Fruit fly (Drosophila melanogaster) S2 (cell line): ENCODE measurements around the gene CG14817.

Experiments
- CG8478 ChIP-seq: fragments of >200 bp; optimal IDR thresholded peaks from 2 replicates; lab custom pipeline; 2018
- CTCF ChIP-seq, 2 experiments: fragments of >200 bp; optimal IDR thresholded peaks; 2 replicates each; lab custom pipeline; 2018

DNA sequence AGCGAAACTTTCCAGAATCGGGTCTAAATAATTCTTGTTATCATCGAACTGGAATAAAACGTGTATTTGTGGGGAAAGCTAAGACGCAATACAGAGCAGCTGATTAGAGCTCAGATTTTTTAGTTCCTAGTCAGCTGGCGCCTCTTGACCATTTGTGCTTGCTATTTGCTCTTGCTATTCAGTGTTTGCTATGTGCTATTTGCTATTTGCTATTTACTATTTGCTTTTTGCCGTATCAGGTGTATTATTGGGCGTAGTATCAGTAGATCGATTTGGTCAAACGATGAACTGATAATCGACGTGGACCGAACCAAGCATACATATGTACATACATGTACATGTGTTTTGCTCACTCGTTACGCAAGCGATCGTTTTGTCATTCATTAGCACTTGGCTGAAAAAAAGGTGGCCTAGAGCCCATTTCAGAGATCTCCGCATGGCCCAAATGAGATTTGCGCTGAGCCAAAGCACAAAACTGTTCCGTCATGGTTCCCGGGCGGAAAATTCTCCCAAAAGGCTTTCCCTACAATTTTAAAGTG, 31.6 kb downstream of the CG14817 start:
- no peak for TF ChIP-seq CTCF (optimal IDR thresholded peaks at IDR 0.05; lab: Kevin White, UChicago)
- TF ChIP-seq CG8478 (lab: Kevin White, UChicago) = no peak
